Fruit fly (Drosophila melanogaster) whole organism, prepupa: ENCODE results near the gene CG4822.
A peak's percentile ranks its signal among the peaks of the same experiment; 100 is the strongest.

ENCODE experiments used
- Blimp-1 ChIP-seq: fragments of 200-800 bp; sonication (Bioruptor generic); optimal IDR thresholded peaks from 3 replicates; lab custom pipeline; 2017; ENCODE audit warnings: missing biosample characterization, missing genetic modification characterization, mild to moderate bottlenecking, moderate library complexity, missing genetic modification reagents
- CG10631 ChIP-seq: fragments of 200-800 bp; sonication (Bioruptor generic); optimal IDR thresholded peaks from 2 replicates; lab custom pipeline; 2016; ENCODE audit warnings: missing biosample characterization, missing genetic modification characterization
- CG11294 ChIP-seq: fragments of 200-800 bp; sonication (Bioruptor generic); IDR thresholded peaks from 2 replicates; pipeline ENCODE4 v1.3.6; 2022; ENCODE audit warnings: missing biosample characterization, missing genetic modification characterization
- CG15336 ChIP-seq: fragments of 200-800 bp; sonication (Bioruptor generic); IDR thresholded peaks from 2 replicates; pipeline ENCODE4 v1.3.6; 2022; ENCODE audit warnings: missing biosample characterization, missing genetic modification characterization
- CG1621 ChIP-seq: fragments of 200-800 bp; sonication (Bioruptor generic); optimal IDR thresholded peaks from 3 replicates; lab custom pipeline; 2018; ENCODE audit warnings: missing biosample characterization, mild to moderate bottlenecking, missing genetic modification characterization
- CG32006 ChIP-seq: fragments of 200-800 bp; sonication (Bioruptor generic); optimal IDR thresholded peaks from 3 replicates; lab custom pipeline; 2017; ENCODE audit warnings: missing biosample characterization, mild to moderate bottlenecking, missing genetic modification characterization
- CG3919 ChIP-seq: fragments of 200-800 bp; sonication (Bioruptor generic); optimal IDR thresholded peaks from 3 replicates; lab custom pipeline; 2016; ENCODE audit warnings: missing biosample characterization, missing genetic modification characterization
- CG4318 ChIP-seq: fragments of 200-800 bp; sonication (Bioruptor generic); optimal IDR thresholded peaks from 3 replicates; lab custom pipeline; 2017; ENCODE audit warnings: missing biosample characterization, mild to moderate bottlenecking, missing genetic modification characterization
- CG6163 ChIP-seq: fragments of 200-800 bp; sonication (Bioruptor generic); IDR thresholded peaks from 3 replicates; pipeline ENCODE4 v1.3.6; 2022; ENCODE audit warnings: missing biosample characterization, missing genetic modification characterization
- CG6276 ChIP-seq: fragments of 200-800 bp; sonication (Bioruptor generic); optimal IDR thresholded peaks from 2 replicates; lab custom pipeline; 2017; ENCODE audit warnings: missing biosample characterization, mild to moderate bottlenecking, missing genetic modification characterization
- CG6792 ChIP-seq: fragments of 200-800 bp; sonication (Bioruptor generic); optimal IDR thresholded peaks from 3 replicates; lab custom pipeline; 2016; ENCODE audit warnings: missing biosample characterization, missing genetic modification characterization
- CG8119 ChIP-seq: fragments of 200-800 bp; sonication (Bioruptor generic); IDR thresholded peaks from 3 replicates; pipeline ENCODE4 v1.3.6; 2022; ENCODE audit warnings: missing biosample characterization, missing genetic modification characterization
- CG8632 ChIP-seq: fragments of 200-800 bp; sonication (Bioruptor generic); optimal IDR thresholded peaks from 3 replicates; lab custom pipeline; 2016; ENCODE audit warnings: missing biosample characterization, missing genetic modification characterization
- CG9139 ChIP-seq: fragments of 200-800 bp; sonication (Bioruptor generic); optimal IDR thresholded peaks from 3 replicates; lab custom pipeline; 2017; ENCODE audit warnings: missing biosample characterization, mild to moderate bottlenecking, missing genetic modification characterization
- Eip75B ChIP-seq: fragments of 200-800 bp; sonication (Bioruptor generic); optimal IDR thresholded peaks from 3 replicates; lab custom pipeline; 2016; ENCODE audit warnings: missing biosample characterization, missing genetic modification characterization
- Eip78C ChIP-seq: fragments of 200-800 bp; sonication (Bioruptor generic); peaks from one replicate; lab custom pipeline; 2016; ENCODE audit warnings: missing biosample characterization, missing genetic modification characterization
- Ets96B ChIP-seq: fragments of 200-800 bp; optimal IDR thresholded peaks from 2 replicates; lab custom pipeline; 2019; ENCODE audit warnings: missing biosample characterization, mild to moderate bottlenecking, missing genetic modification characterization, moderate library complexity
- Gug ChIP-seq: fragments of 200-800 bp; sonication (Bioruptor generic); IDR thresholded peaks from 2 replicates; pipeline ENCODE4 v1.3.6; 2022; ENCODE audit warnings: missing biosample characterization, missing genetic modification characterization
- Hr39 ChIP-seq: fragments of 200-800 bp; sonication (Bioruptor generic); optimal IDR thresholded peaks from 2 replicates; lab custom pipeline; 2016; ENCODE audit warnings: missing biosample characterization, missing genetic modification characterization
- Hr4 ChIP-seq: fragments of 200-800 bp; sonication (Bioruptor generic); optimal IDR thresholded peaks from 3 replicates; lab custom pipeline; 2016; ENCODE audit warnings: missing biosample characterization, missing genetic modification characterization
- Lpt ChIP-seq: fragments of 200-800 bp; sonication (Bioruptor generic); optimal IDR thresholded peaks from 3 replicates; lab custom pipeline; 2016; ENCODE audit warnings: missing biosample characterization, missing genetic modification characterization
- Met ChIP-seq: fragments of 200-800 bp; sonication (Bioruptor generic); optimal IDR thresholded peaks from 3 replicates; lab custom pipeline; 2016; ENCODE audit warnings: missing biosample characterization, missing genetic modification characterization
- OdsH ChIP-seq: fragments of 200-800 bp; sonication (Bioruptor generic); optimal IDR thresholded peaks from 3 replicates; lab custom pipeline; 2016; ENCODE audit warnings: missing biosample characterization, missing genetic modification characterization
- Smox ChIP-seq: fragments of 200-800 bp; sonication (Bioruptor generic); optimal IDR thresholded peaks from 3 replicates; lab custom pipeline; 2016; ENCODE audit warnings: missing biosample characterization, missing genetic modification characterization
- Sox14 ChIP-seq: fragments of 200-800 bp; sonication (Bioruptor generic); optimal IDR thresholded peaks from 3 replicates; lab custom pipeline; 2016; ENCODE audit warnings: missing biosample characterization, missing genetic modification characterization
- acj6 ChIP-seq: fragments of 200-800 bp; sonication (Bioruptor generic); optimal IDR thresholded peaks from 3 replicates; lab custom pipeline; 2016; ENCODE audit warnings: missing biosample characterization, missing genetic modification characterization
- cyc ChIP-seq: fragments of 200-800 bp; sonication (Bioruptor generic); optimal IDR thresholded peaks from 3 replicates; lab custom pipeline; 2016; ENCODE audit warnings: missing biosample characterization, missing genetic modification characterization
- dac ChIP-seq: fragments of 200-800 bp; sonication (Bioruptor generic); optimal IDR thresholded peaks from 2 replicates; lab custom pipeline; 2017; ENCODE audit warnings: missing biosample characterization, mild to moderate bottlenecking, missing genetic modification characterization
- dsx ChIP-seq: fragments of 200-800 bp; optimal IDR thresholded peaks from 3 replicates; lab custom pipeline; 2019; ENCODE audit warnings: missing biosample characterization, mild to moderate bottlenecking, missing genetic modification characterization, moderate library complexity; ENCODE audit not compliant: poor library complexity, severe bottlenecking
- fd59A ChIP-seq: fragments of 200-800 bp; sonication (Bioruptor generic); optimal IDR thresholded peaks from 2 replicates; lab custom pipeline; 2017; ENCODE audit warnings: missing biosample characterization, mild to moderate bottlenecking, missing genetic modification characterization, missing genetic modification reagents
- lz ChIP-seq: fragments of 200-800 bp; sonication (Bioruptor generic); optimal IDR thresholded peaks from 3 replicates; lab custom pipeline; 2016; ENCODE audit warnings: missing biosample characterization, missing genetic modification characterization
- net ChIP-seq: fragments of 200-800 bp; sonication (Bioruptor generic); optimal IDR thresholded peaks from 3 replicates; lab custom pipeline; 2016; ENCODE audit warnings: missing biosample characterization, missing genetic modification characterization
- salr ChIP-seq, 2 experiments: fragments of 200-800 bp; sonication (Bioruptor generic); optimal IDR thresholded peaks; 3 replicates each; lab custom pipeline; 2016 to 2018; ENCODE audit warnings: missing biosample characterization in 2 of 2, missing genetic modification characterization in 2 of 2, mild to moderate bottlenecking in 1 of 2
- spab ChIP-seq: fragments of 200-800 bp; sonication (Bioruptor generic); optimal IDR thresholded peaks from 2 replicates; lab custom pipeline; 2017; ENCODE audit warnings: missing biosample characterization, mild to moderate bottlenecking, missing genetic modification characterization, missing genetic modification reagents
- ss ChIP-seq, 2 experiments: fragments of 200-800 bp; sonication (Bioruptor generic); optimal IDR thresholded peaks; 2 replicates in 1 of 2; 3 replicates in 1 of 2; lab custom pipeline; 2017 to 2018; ENCODE audit warnings: mild to moderate bottlenecking in 2 of 2, missing biosample characterization in 2 of 2, missing genetic modification characterization in 2 of 2, moderate library complexity in 1 of 2
- svp ChIP-seq: fragments of 200-800 bp; sonication (Bioruptor generic); peaks from one replicate; lab custom pipeline; 2016; ENCODE audit warnings: missing biosample characterization, missing genetic modification characterization
- topi ChIP-seq: fragments of 200-800 bp; sonication (Bioruptor generic); optimal IDR thresholded peaks from 3 replicates; lab custom pipeline; 2016; ENCODE audit warnings: missing biosample characterization, missing genetic modification characterization
- vri ChIP-seq: fragments of 200-800 bp; sonication (Bioruptor generic); optimal IDR thresholded peaks from 3 replicates; lab custom pipeline; 2016; ENCODE audit warnings: missing biosample characterization, mild to moderate bottlenecking, missing genetic modification characterization

The CG4822 gene

DNA sequence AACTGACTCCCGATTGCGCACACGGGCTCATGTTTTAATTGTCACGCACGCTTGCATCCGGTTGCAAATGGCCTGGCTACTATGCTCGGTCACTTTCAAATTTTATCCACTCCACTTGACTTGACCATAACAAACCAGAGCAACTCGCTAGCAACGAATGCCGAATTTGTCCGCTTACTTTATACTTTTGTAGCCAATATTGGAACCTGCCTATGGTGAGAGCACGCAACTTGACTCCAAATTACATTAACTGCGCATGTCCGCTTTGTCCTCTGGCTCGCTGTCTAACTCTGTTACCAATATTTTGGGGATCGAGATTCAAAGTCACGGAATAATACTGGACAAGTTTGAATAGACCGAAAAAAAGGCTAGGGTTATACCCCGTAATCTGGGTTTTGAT, 31.6 kb upstream of the CG4822 start, which contains the start of gene CG42399:
CG42399 (minus strand) TSS at position 159 of the 400 bp plus-strand sequence.
- TF ChIP-seq Met (GFP tag; lab: Kevin White, UChicago) (no peak), CG8119 (GFP tag; lab: Robert Waterston, UW) (no peak), Eip75B (no peak), CG3919 (GFP tag; lab: Kevin White, UChicago) (no peak), spab (no peak), CG15336 (GFP tag; lab: Robert Waterston, UW) (no peak), OdsH (no peak), cyc (GFP tag; lab: Kevin White, UChicago) (no peak), lz (GFP tag; lab: Kevin White, UChicago) (no peak), Hr4 (GFP tag; lab: Kevin White, UChicago) (no peak), CG10631 (GFP tag; lab: Kevin White, UChicago) (no peak), CG6163 (GFP tag; lab: Robert Waterston, UW) (no peak)

DNA sequence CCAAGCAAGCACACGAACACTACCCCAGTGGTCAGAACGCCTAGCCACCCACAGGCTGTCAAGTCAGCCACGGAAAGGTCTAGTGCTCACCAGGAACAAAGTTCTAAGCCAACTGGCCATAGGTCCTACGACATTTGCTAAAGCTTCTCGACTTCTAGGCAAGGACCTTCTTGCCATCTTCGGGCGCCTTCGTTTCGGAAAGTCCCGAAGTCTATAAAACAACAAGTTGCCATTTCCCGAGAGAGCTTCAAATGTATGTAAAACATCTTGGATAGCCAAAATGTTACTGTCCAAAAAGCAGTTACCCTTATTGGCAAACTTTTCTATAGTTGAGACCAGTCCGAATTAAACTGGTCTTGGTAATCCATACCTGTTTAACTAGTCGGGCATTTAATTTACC, 24.9 kb upstream of the CG4822 start:
- no peak for TF ChIP-seq CG11294 (GFP tag; lab: Robert Waterston, UW)
- TF ChIP-seq CG3919 (GFP tag; lab: Kevin White, UChicago) = no peak
- TF ChIP-seq CG6792 = no peak
- TF ChIP-seq CG9139 (GFP tag; lab: Kevin White, UChicago) = no peak
- no peak for TF ChIP-seq Ets96B (tag; lab: Kevin White, UChicago)
- no peak for TF ChIP-seq CG1621 (tag; lab: Kevin White, UChicago)
- TF ChIP-seq svp (GFP tag; lab: Kevin White, UChicago) = no peak
- no peak for TF ChIP-seq salr (GFP tag; optimal IDR thresholded peaks at IDR 0.05; lab: Kevin White, UChicago)
- no peak for TF ChIP-seq vri (GFP tag; lab: Kevin White, UChicago)
- no peak for TF ChIP-seq topi (GFP tag; lab: Kevin White, UChicago)
- no peak for TF ChIP-seq dac (GFP tag; lab: Kevin White, UChicago)
- TF ChIP-seq CG4318 (GFP tag; lab: Kevin White, UChicago) = no peak
- no peak for TF ChIP-seq Eip78C (GFP tag; lab: Kevin White, UChicago)
- TF ChIP-seq, all 60 proteins: peak for 0

- no peak for TF ChIP-seq CG6276
- no peak for TF ChIP-seq net (GFP tag; lab: Kevin White, UChicago)
- peak; percentile 83 for TF ChIP-seq CG1621 (tag; lab: Kevin White, UChicago)
- TF ChIP-seq CG11294 (GFP tag; lab: Robert Waterston, UW) = no peak
Observed at dm6 chr2L:143088-143487, 21.5 kb upstream of the CG4822 start, which contains the start of the genes CG31974 and CG11454. Gene CG31974 (minus strand): TSS chr2L:143091. Gene CG11454 (plus strand): TSS chr2L:143323.

DNA sequence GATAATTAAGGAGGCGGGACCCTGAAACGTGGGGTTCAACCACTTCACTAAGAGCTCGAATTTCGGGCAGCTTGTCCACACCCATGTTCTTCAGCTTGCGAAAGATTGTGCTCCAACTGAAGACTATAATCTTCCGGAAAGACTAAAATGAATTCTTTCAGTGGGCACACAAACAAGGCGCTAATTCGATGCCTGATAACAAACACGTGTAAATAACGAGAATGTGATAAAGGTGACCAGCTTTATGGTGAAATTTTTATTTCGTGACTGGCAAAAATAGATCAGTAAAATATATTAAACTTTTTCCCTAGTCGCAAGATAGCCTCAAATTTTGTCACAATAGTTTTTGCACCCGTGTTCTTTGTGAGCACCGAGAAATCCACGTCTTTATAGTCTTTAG, 19.3 kb upstream of the CG4822 start, which contains the start of the genes CG31975 and ovm:
CG31975 (minus strand) TSS at position 144 of the 400 bp plus-strand sequence.
ovm (minus strand) TSS at position 144 of the 400 bp plus-strand sequence.
- peak; percentile 70 for TF ChIP-seq svp (GFP tag; lab: Kevin White, UChicago)
- no peak for TF ChIP-seq net (GFP tag; lab: Kevin White, UChicago)

DNA sequence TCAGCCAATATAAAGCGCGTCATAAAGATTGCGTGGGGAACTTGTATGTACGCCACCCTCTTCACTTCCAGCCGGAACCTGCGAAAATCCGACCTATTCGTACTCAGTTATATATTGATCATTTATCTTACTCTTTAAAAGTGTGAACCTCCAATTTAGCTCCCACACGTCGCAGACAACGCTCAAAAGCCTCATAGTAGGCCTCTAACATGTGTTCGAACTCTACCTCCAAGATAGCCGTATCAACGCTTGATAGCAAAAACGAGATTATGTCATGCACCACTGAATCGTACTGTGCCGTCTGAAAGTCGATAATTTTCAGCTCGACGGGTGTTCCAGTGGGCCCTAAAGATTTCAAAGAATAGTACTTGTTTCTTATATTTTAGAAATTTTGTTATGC, 18.1 kb upstream of the CG4822 start:
- no peak for TF ChIP-seq acj6 (GFP tag; lab: Kevin White, UChicago)
- peak; percentile 61 for TF ChIP-seq svp (GFP tag; lab: Kevin White, UChicago)
- peak; percentile 3 for TF ChIP-seq CG10631 (GFP tag; lab: Kevin White, UChicago)
- TF ChIP-seq ss (GFP tag; optimal IDR thresholded peaks at IDR 0.05; lab: Kevin White, UChicago) = no peak
- TF ChIP-seq net (GFP tag; lab: Kevin White, UChicago) = no peak
- TF ChIP-seq CG9139 (GFP tag; lab: Kevin White, UChicago) = no peak
- peak; percentile 19 for TF ChIP-seq Eip78C (GFP tag; lab: Kevin White, UChicago)
- TF ChIP-seq CG8632 = no peak
- peak; percentile 21 for TF ChIP-seq Met (GFP tag; lab: Kevin White, UChicago)
- TF ChIP-seq cyc (GFP tag; lab: Kevin White, UChicago) = no peak
- no peak for TF ChIP-seq Hr39
- TF ChIP-seq CG6792 = no peak
- TF ChIP-seq Lpt = no peak
- peak; percentile 90 for TF ChIP-seq vri (GFP tag; lab: Kevin White, UChicago)
- TF ChIP-seq fd59A (GFP tag; lab: Kevin White, UChicago) = no peak
- no peak for TF ChIP-seq Hr4 (GFP tag; lab: Kevin White, UChicago)
- no peak for TF ChIP-seq CG4318 (GFP tag; lab: Kevin White, UChicago)
- TF ChIP-seq OdsH = no peak
- no peak for TF ChIP-seq dsx (GFP tag; lab: Kevin White, UChicago)
- TF ChIP-seq CG3919 (GFP tag; lab: Kevin White, UChicago) = no peak
- no peak for TF ChIP-seq CG32006
- no peak for TF ChIP-seq Smox (GFP tag; lab: Kevin White, UChicago)
- no peak for TF ChIP-seq Blimp-1 (GFP tag; lab: Kevin White, UChicago)
- no peak for TF ChIP-seq Gug (GFP tag; lab: Robert Waterston, UW)
- TF ChIP-seq CG6276 = no peak
- no peak for TF ChIP-seq Sox14 (GFP tag; lab: Kevin White, UChicago)
- TF ChIP-seq dac (GFP tag; lab: Kevin White, UChicago) = no peak
- no peak for TF ChIP-seq lz (GFP tag; lab: Kevin White, UChicago)
